Worm (Caenorhabditis elegans) whole organism, L1 larva: ENCODE results near the gene acs-5.

Experiments
- C16A3.4 ChIP-seq: fragments of 150-350 bp; optimal IDR thresholded peaks from 2 replicates; lab custom pipeline; 2014; ENCODE audit warnings: missing biosample characterization, missing genetic modification characterization
- ama-1 ChIP-seq: fragments of 150-350 bp; optimal IDR thresholded peaks from 2 replicates; lab custom pipeline; 2014
- blmp-1 ChIP-seq: fragments of 150-350 bp; optimal IDR thresholded peaks from 2 replicates; lab custom pipeline; 2014; ENCODE audit warnings: missing biosample characterization, missing genetic modification characterization
- ceh-8 ChIP-seq: fragments of 200-800 bp; sonication (Bioruptor generic); optimal IDR thresholded peaks from 2 replicates; lab custom pipeline; 2018; ENCODE audit warnings: mild to moderate bottlenecking, missing genetic modification characterization, moderate library complexity, missing compliant biosample characterization
- ces-1 ChIP-seq: fragments of 150-350 bp; optimal IDR thresholded peaks from 2 replicates; lab custom pipeline; 2014; ENCODE audit warnings: missing biosample characterization, missing genetic modification reagents, missing genetic modification characterization
- dpl-1 ChIP-seq, 3 experiments: fragments of 150-350 bp in 2 of 3; sonication (generic microtip) in 1 of 3; optimal IDR thresholded peaks; 2 replicates each; lab custom pipeline; 2014 to 2017; ENCODE audit warnings: missing biosample characterization in 3 of 3, missing genetic modification characterization in 3 of 3, missing genetic modification reagents in 3 of 3
- efl-1 ChIP-seq, 4 experiments: fragments of 150-350 bp; optimal IDR thresholded peaks in 3 of 4; peaks in 1 of 4; 1 replicate in 1 of 4; 2 replicates in 3 of 4; lab custom pipeline; 2014; ENCODE audit warnings: missing biosample characterization in 2 of 4, missing genetic modification characterization in 2 of 4, missing genetic modification reagents in 2 of 4
- efl-3 ChIP-seq: fragments of 200-800 bp; sonication (Bioruptor generic); optimal IDR thresholded peaks from 2 replicates; lab custom pipeline; 2018; ENCODE audit warnings: mild to moderate bottlenecking, missing genetic modification characterization, missing compliant biosample characterization
- egl-13 ChIP-seq: sonication (generic microtip); optimal IDR thresholded peaks from 2 replicates; lab custom pipeline; 2016; ENCODE audit warnings: missing genotype, missing genetic modification reagents, missing genetic modification characterization, missing compliant biosample characterization
- egl-27 ChIP-seq, 2 experiments: fragments of 150-350 bp in 1 of 2; sonication (generic microtip); optimal IDR thresholded peaks; 3 replicates each; lab custom pipeline; 2017 to 2018; ENCODE audit warnings: missing biosample characterization in 2 of 2, missing genetic modification characterization in 2 of 2, missing genetic modification reagents in 2 of 2
- elt-2 ChIP-seq: sonication (generic microtip); optimal IDR thresholded peaks from 2 replicates; lab custom pipeline; 2016; ENCODE audit warnings: missing genetic modification characterization, mild to moderate bottlenecking, inconsistent platforms, missing compliant biosample characterization, missing genetic modification reagents
- elt-3 ChIP-seq, 6 experiments: fragments of 150-350 bp in 1 of 6; sonication (generic microtip); optimal IDR thresholded peaks; 2 replicates each; lab custom pipeline; 2017 to 2018; ENCODE audit warnings: missing biosample characterization in 6 of 6, missing genetic modification characterization in 6 of 6, inconsistent platforms in 1 of 6
- ets-5 ChIP-seq: fragments of 200-800 bp; sonication (Bioruptor generic); IDR thresholded peaks from 2 replicates; pipeline ENCODE4 v1.3.6; 2022; ENCODE audit warnings: missing genetic modification characterization, missing compliant biosample characterization
- fkh-10 ChIP-seq: sonication (generic microtip); optimal IDR thresholded peaks from 2 replicates; lab custom pipeline; 2017; ENCODE audit warnings: missing biosample characterization, missing genetic modification reagents, missing genetic modification characterization
- hlh-17 ChIP-seq: fragments of 200-800 bp; sonication (Bioruptor generic); optimal IDR thresholded peaks from 2 replicates; lab custom pipeline; 2018; ENCODE audit warnings: missing genetic modification characterization, mild to moderate bottlenecking, missing compliant biosample characterization, moderate library complexity, borderline replicate concordance
- hlh-4 ChIP-seq: sonication (generic microtip); optimal IDR thresholded peaks from 2 replicates; lab custom pipeline; 2016; ENCODE audit warnings: mild to moderate bottlenecking, missing genetic modification characterization, missing compliant biosample characterization
- jun-1 ChIP-seq: fragments of 150-350 bp; optimal IDR thresholded peaks from 2 replicates; lab custom pipeline; 2014; ENCODE audit warnings: missing biosample characterization, missing genetic modification reagents, missing genetic modification characterization
- lin-13 ChIP-seq: fragments of 150-350 bp; optimal IDR thresholded peaks from 2 replicates; lab custom pipeline; 2014; ENCODE audit warnings: missing biosample characterization, missing genetic modification reagents, missing genetic modification characterization
- lin-14 ChIP-seq: fragments of 200-800 bp; sonication (Bioruptor generic); optimal IDR thresholded peaks from 2 replicates; lab custom pipeline; 2018; ENCODE audit warnings: mild to moderate bottlenecking, missing genetic modification characterization, moderate library complexity, missing compliant biosample characterization
- lin-15B ChIP-seq: fragments of 150-350 bp; sonication (generic microtip); optimal IDR thresholded peaks from 3 replicates; lab custom pipeline; 2014; ENCODE audit warnings: missing biosample characterization, missing genetic modification characterization
- lin-35 ChIP-seq, 2 experiments: fragments of 150-350 bp; optimal IDR thresholded peaks; 2 replicates each; lab custom pipeline; 2014; ENCODE audit warnings: missing biosample characterization in 2 of 2, missing genetic modification characterization in 2 of 2, missing genetic modification reagents in 2 of 2
- mdl-1 ChIP-seq, 2 experiments: fragments of 150-350 bp; optimal IDR thresholded peaks; 2 replicates each; lab custom pipeline; 2014 to 2017; ENCODE audit warnings: missing biosample characterization in 2 of 2, missing genetic modification characterization in 2 of 2, inconsistent platforms in 1 of 2
- mep-1 ChIP-seq: fragments of 150-350 bp; optimal IDR thresholded peaks from 2 replicates; lab custom pipeline; 2014; ENCODE audit warnings: missing biosample characterization, missing genetic modification characterization
- nhr-11 ChIP-seq: fragments of 150-350 bp; optimal IDR thresholded peaks from 2 replicates; lab custom pipeline; 2014; ENCODE audit warnings: missing biosample characterization, missing genetic modification characterization
- nhr-28 ChIP-seq: fragments of 150-350 bp; optimal IDR thresholded peaks from 2 replicates; lab custom pipeline; 2014; ENCODE audit warnings: missing biosample characterization, missing genetic modification characterization
- nhr-47 ChIP-seq: sonication (generic microtip); optimal IDR thresholded peaks from 2 replicates; lab custom pipeline; 2016; ENCODE audit warnings: mild to moderate bottlenecking, missing genetic modification characterization, moderate library complexity, missing compliant biosample characterization
- nhr-71 ChIP-seq: sonication (generic microtip); optimal IDR thresholded peaks from 2 replicates; lab custom pipeline; 2016; ENCODE audit warnings: mild to moderate bottlenecking, missing genetic modification characterization, moderate library complexity, missing compliant biosample characterization
- nhr-90 ChIP-seq: sonication (generic microtip); optimal IDR thresholded peaks from 2 replicates; lab custom pipeline; 2016; ENCODE audit warnings: mild to moderate bottlenecking, missing genetic modification characterization, missing compliant biosample characterization; ENCODE audit not compliant: poor library complexity
- skn-1 ChIP-seq: fragments of 150-350 bp; optimal IDR thresholded peaks from 2 replicates; lab custom pipeline; 2014; ENCODE audit warnings: missing biosample characterization, missing genetic modification characterization
- snu-23 ChIP-seq: sonication (generic microtip); optimal IDR thresholded peaks from 2 replicates; lab custom pipeline; 2016; ENCODE audit warnings: missing genetic modification characterization, missing compliant biosample characterization
- sptf-1 ChIP-seq: fragments of 150-350 bp; optimal IDR thresholded peaks from 2 replicates; lab custom pipeline; 2014; ENCODE audit warnings: missing biosample characterization, missing genetic modification characterization
- swsn-7 ChIP-seq: sonication (generic microtip); optimal IDR thresholded peaks from 2 replicates; lab custom pipeline; 2016; ENCODE audit warnings: missing genetic modification characterization, missing compliant biosample characterization
- tlp-1 ChIP-seq: fragments of 150-350 bp; optimal IDR thresholded peaks from 2 replicates; lab custom pipeline; 2014; ENCODE audit warnings: missing biosample characterization, missing genetic modification characterization
- unc-130 ChIP-seq: fragments of 150-350 bp; optimal IDR thresholded peaks from 2 replicates; lab custom pipeline; 2017; ENCODE audit warnings: missing biosample characterization, missing genetic modification characterization, inconsistent platforms
- unc-86 ChIP-seq: sonication (generic microtip); optimal IDR thresholded peaks from 2 replicates; lab custom pipeline; 2016; ENCODE audit warnings: missing genetic modification characterization, missing compliant biosample characterization
- unc-98 ChIP-seq: fragments of 200-800 bp; sonication (Bioruptor generic); IDR thresholded peaks from 2 replicates; pipeline ENCODE4 v1.3.6; 2022; ENCODE audit warnings: missing genetic modification characterization, missing compliant biosample characterization
- zag-1 ChIP-seq: fragments of 150-350 bp; optimal IDR thresholded peaks from 2 replicates; lab custom pipeline; 2014; ENCODE audit warnings: missing biosample characterization, missing genetic modification characterization
- zip-4 ChIP-seq: fragments of 200-800 bp; sonication (Bioruptor generic); optimal IDR thresholded peaks from 2 replicates; lab custom pipeline; 2018; ENCODE audit warnings: mild to moderate bottlenecking, missing genetic modification characterization, moderate library complexity, missing compliant biosample characterization
- ztf-11 ChIP-seq, 2 experiments: sonication (generic microtip); optimal IDR thresholded peaks; 2 replicates each; lab custom pipeline; 2016 to 2017; ENCODE audit warnings: missing genetic modification characterization in 2 of 2, missing biosample characterization in 1 of 2, missing compliant biosample characterization in 1 of 2
- ztf-4 ChIP-seq: fragments of 150-350 bp; optimal IDR thresholded peaks from 2 replicates; lab custom pipeline; 2014; ENCODE audit warnings: missing biosample characterization, missing genetic modification characterization

The acs-5 gene

ce11 chrIII:13530017-13530416 is 13.3 kb downstream of the acs-5 start (continued):
- no peak for TF ChIP-seq tlp-1 (tag; lab: Kevin White, UChicago)
- TF ChIP-seq nhr-28 (tag; lab: Kevin White, UChicago), result no peak
- TF ChIP-seq ztf-11 (tag; optimal IDR thresholded peaks at IDR 0.05; lab: Kevin White, UChicago), result no peak
- peak in 1 of 6 experiments; percentile 12 for TF ChIP-seq elt-3 (tag; optimal IDR thresholded peaks at IDR 0.05; lab: Kevin White, UChicago)
- peak; percentile 58 for TF ChIP-seq unc-86 (tag; lab: Kevin White, UChicago)
- TF ChIP-seq nhr-90, result peak; percentile 49
- TF ChIP-seq dpl-1 (GFP tag; optimal IDR thresholded peaks at IDR 0.05; lab: Kevin White, UChicago), result peak; percentile 79 to 87 (median 85)
- peak; percentile 78 for TF ChIP-seq lin-14 (GFP tag; lab: Kevin White, UChicago)
- no peak for TF ChIP-seq zip-4 (GFP tag; lab: Kevin White, UChicago)
- TF ChIP-seq nhr-71, result peak; percentile 79
- TF ChIP-seq skn-1 (tag; lab: Kevin White, UChicago), result peak; percentile 62
- TF ChIP-seq mep-1 (tag; lab: Kevin White, UChicago), result peak; percentile 74
- peak; percentile 74 for TF ChIP-seq snu-23 (GFP tag; lab: Kevin White, UChicago)
- TF ChIP-seq unc-130 (tag; lab: Kevin White, UChicago), result peak; percentile 77
- TF ChIP-seq blmp-1 (tag; lab: Kevin White, UChicago), result peak; percentile 98
- TF ChIP-seq lin-13 (GFP tag; lab: Kevin White, UChicago), result peak; percentile 50
- TF ChIP-seq nhr-11 (tag; lab: Kevin White, UChicago), result no peak
- TF ChIP-seq egl-27 (tag; optimal IDR thresholded peaks at IDR 0.05; lab: Kevin White, UChicago), result no peak
- TF ChIP-seq unc-98, result no peak
- TF ChIP-seq swsn-7 (tag; lab: Kevin White, UChicago), result peak; percentile 67
- TF ChIP-seq C16A3.4, result peak; percentile 65
- TF ChIP-seq nhr-47 (tag; lab: Kevin White, UChicago), result peak; percentile 80
- no peak for TF ChIP-seq ama-1 (lab: Kevin White, UChicago)
- no peak for TF ChIP-seq ces-1 (GFP tag; lab: Kevin White, UChicago)
- no peak for TF ChIP-seq zag-1 (tag; lab: Kevin White, UChicago)
- TF ChIP-seq ztf-4, result no peak
- no peak for TF ChIP-seq efl-3
- TF ChIP-seq ceh-8 (GFP tag; lab: Kevin White, UChicago), result no peak
- TF ChIP-seq jun-1 (tag; lab: Kevin White, UChicago), result peak; percentile 63
- TF ChIP-seq elt-2 (tag; lab: Kevin White, UChicago), result no peak
- peak; percentile 16 for TF ChIP-seq fkh-10 (GFP tag; lab: Kevin White, UChicago)

- TF ChIP-seq sptf-1 (tag; lab: Kevin White, UChicago), result no peak
- TF ChIP-seq lin-15B, result no peak
- no peak for TF ChIP-seq egl-13 (tag; lab: Kevin White, UChicago)
- peak; percentile 41 for TF ChIP-seq blmp-1 (tag; lab: Kevin White, UChicago)
- TF ChIP-seq zag-1 (tag; lab: Kevin White, UChicago), result no peak
- TF ChIP-seq, all 84 proteins: peak for 1
Measured at ce11 chrIII:13528513-13529249, 14.7 kb downstream of the acs-5 start.

- TF ChIP-seq ets-5 (GFP tag; lab: Robert Waterston, UW) (no peak), efl-1 (optimal IDR thresholded peaks at IDR 0.05; lab: Kevin White, UChicago) (no peak), efl-1 (GFP tag; optimal IDR thresholded peaks at IDR 0.05 in 1 of 2; lab: Kevin White, UChicago) (peak in 1 of 2 experiments; percentile 88), hlh-4 (tag; lab: Kevin White, UChicago) (no peak), hlh-17 (GFP tag; lab: Kevin White, UChicago) (no peak), lin-35 (GFP tag; optimal IDR thresholded peaks at IDR 0.05; lab: Kevin White, UChicago) (peak in 1 of 2 experiments; percentile 31), ztf-4 (no peak), mdl-1 (tag; optimal IDR thresholded peaks at IDR 0.05; lab: Kevin White, UChicago) (no peak), nhr-90 (peak; percentile 0)
Measured at ce11 chrIII:13527424-13528097, 15.8 kb downstream of the acs-5 start, which contains the start of gene lron-13. Gene lron-13 (plus strand): TSS chrIII:13527438.
